Worm (Caenorhabditis elegans) whole organism, L1 larva: ENCODE data around the gene nhr-111.

Experiments used
- hlh-17 ChIP-seq: fragments of 200-800 bp; sonication (Bioruptor generic); optimal IDR thresholded peaks from 2 replicates; lab custom pipeline; 2018; ENCODE audit warnings: missing genetic modification characterization, mild to moderate bottlenecking, missing compliant biosample characterization, moderate library complexity, borderline replicate concordance
- lin-15B ChIP-seq: fragments of 150-350 bp; sonication (generic microtip); optimal IDR thresholded peaks from 3 replicates; lab custom pipeline; 2014; ENCODE audit warnings: missing biosample characterization, missing genetic modification characterization
- nhr-12 ChIP-seq: sonication (generic microtip); optimal IDR thresholded peaks from 2 replicates; lab custom pipeline; 2017; ENCODE audit warnings: missing biosample characterization, missing genetic modification characterization

DNA sequence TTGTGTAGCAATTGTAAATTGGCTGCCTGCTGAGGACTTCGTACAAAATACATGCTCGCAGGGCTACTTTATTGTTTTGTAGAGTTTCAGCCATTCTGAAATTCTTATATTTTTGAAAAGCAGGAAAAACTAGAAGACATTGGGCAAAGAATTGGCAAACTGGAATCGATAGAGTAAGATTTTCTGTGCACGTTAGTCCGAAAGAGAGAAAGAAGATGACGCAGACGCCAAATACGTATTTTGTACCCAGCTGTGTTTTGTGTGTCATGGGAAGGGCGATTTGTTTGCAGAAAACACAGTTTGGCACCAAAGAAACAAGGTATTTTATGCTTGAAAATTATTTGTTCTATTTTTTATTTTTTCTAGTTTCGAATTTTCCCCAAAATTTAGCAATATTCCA lies 2.8 kb upstream of the nhr-111 start, which contains the start of gene fbxa-143:
- TF ChIP-seq hlh-17 (GFP tag; lab: Kevin White, UChicago) (no peak), lin-15B (tag; lab: Kevin White, UChicago) (no peak), nhr-12 (tag; lab: Kevin White, UChicago) (no peak)
